Worm (Caenorhabditis elegans) whole organism, late embryonic: ENCODE results near the gene T10B10.9.

ENCODE experiments used
- K09A11.1 ChIP-seq: sonication (generic microtip); optimal IDR thresholded peaks from 2 replicates; lab custom pipeline; 2017; ENCODE audit warnings: antibody characterized with exemption, mild to moderate bottlenecking, missing genetic modification characterization, missing compliant biosample characterization; ENCODE audit not compliant: insufficient read depth
- ama-1 ChIP-seq: fragments of 150-350 bp; optimal IDR thresholded peaks from 2 replicates; lab custom pipeline; 2014
- ceh-48 ChIP-seq: sonication (generic microtip); optimal IDR thresholded peaks from 2 replicates; lab custom pipeline; 2016; ENCODE audit warnings: missing genetic modification characterization, inconsistent platforms, missing compliant biosample characterization
- elt-4 ChIP-seq: sonication (generic microtip); optimal IDR thresholded peaks from 2 replicates; lab custom pipeline; 2016; ENCODE audit warnings: missing genetic modification characterization, missing compliant biosample characterization
- nfya-1 ChIP-seq: sonication (generic microtip); optimal IDR thresholded peaks from 2 replicates; lab custom pipeline; 2017; ENCODE audit warnings: missing genetic modification characterization, mild to moderate bottlenecking, missing compliant biosample characterization, antibody characterized with exemption, moderate library complexity
- pha-4 ChIP-seq: fragments of 150-350 bp; optimal IDR thresholded peaks from 2 replicates; lab custom pipeline; 2018; ENCODE audit warnings: missing biosample characterization, missing genetic modification reagents, missing genetic modification characterization
- pqm-1 ChIP-seq: sonication (generic microtip); optimal IDR thresholded peaks from 2 replicates; lab custom pipeline; 2016; ENCODE audit warnings: missing genetic modification characterization, missing compliant biosample characterization
- rnt-1 ChIP-seq: sonication (generic microtip); optimal IDR thresholded peaks from 2 replicates; lab custom pipeline; 2016; ENCODE audit warnings: missing genetic modification characterization, missing compliant biosample characterization

DNA sequence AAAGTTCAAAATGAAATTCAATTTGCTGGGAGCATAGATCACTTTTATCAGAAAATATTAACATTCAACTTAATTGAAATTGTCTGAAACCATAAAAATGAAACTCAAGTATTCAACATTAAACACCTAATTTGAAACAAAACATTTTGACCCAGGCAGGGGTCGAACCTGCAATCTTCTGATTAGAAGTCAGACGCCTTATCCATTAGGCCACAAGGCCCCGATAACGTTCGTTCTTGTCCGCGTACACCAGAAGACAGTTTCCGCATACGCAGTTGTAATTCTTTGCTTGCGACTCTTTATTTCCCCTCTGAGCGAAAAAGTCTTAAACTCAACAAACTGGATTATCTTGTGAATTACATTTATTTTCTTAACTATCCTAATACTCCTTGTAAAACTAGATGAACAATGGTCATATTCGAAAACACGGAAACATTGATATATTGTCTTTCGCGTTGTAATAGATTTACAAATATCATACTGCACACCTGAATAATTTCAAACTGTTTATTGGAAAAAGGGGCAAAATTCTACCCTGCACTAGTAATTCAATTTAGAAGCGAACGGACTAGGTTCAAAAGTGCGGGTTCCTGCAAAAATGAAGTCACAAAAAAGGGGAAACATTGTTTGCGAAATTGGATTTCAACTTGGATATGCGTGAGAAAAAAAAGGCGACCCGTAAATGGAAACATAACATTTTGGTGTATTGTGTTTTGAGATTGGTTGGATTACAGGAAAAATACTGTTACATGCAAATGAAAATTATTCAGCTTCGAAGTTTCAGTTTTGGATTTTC is 17.6 kb upstream of the T10B10.9 start:
- TF ChIP-seq rnt-1 = no peak
- no peak for TF ChIP-seq ama-1
- TF ChIP-seq nfya-1 = no peak
- TF ChIP-seq pqm-1 (tag; lab: Kevin White, UChicago) = no peak
- TF ChIP-seq elt-4 = no peak
- TF ChIP-seq pha-4 (tag; lab: Kevin White, UChicago) = no peak
- TF ChIP-seq K09A11.1 = no peak
- no peak for TF ChIP-seq ceh-48
